Fruit fly (Drosophila melanogaster): Measurements from ENCODE around the gene CG14354.

dm6 chr3R:25855594-25856305, 40.5 kb downstream of the CG14354 start, which contains the start of gene CG5890:
- TF ChIP-seq CG8478 (optimal IDR thresholded peaks at IDR 0.05) (no peak), CTCF (optimal IDR thresholded peaks at IDR 0.05) (no peak)

All from S2 (cell line).